Fruit fly (Drosophila melanogaster): ENCODE measurements around the gene deltaCOP.

dm6 chrX:1856605-1857004 is 5.0 kb downstream of the deltaCOP start:
- no peak for TF ChIP-seq D1 (tag; optimal IDR thresholded peaks at IDR 0.05)
- no peak for TF ChIP-seq CG32121 (GFP tag; IDR thresholded peaks at IDR 0.05)
- TF ChIP-seq Pif1A (GFP tag; optimal IDR thresholded peaks at IDR 0.05), result no peak
- no peak for TF ChIP-seq rn (GFP tag; IDR thresholded peaks at IDR 0.05)
- TF ChIP-seq CG12605 (GFP tag; IDR thresholded peaks at IDR 0.05), result no peak
